Worm (Caenorhabditis elegans): ENCODE data around the gene K01D12.7.
A peak's percentile ranks its signal among the peaks of the same experiment; 100 is the strongest.

The K01D12.7 gene

DNA sequence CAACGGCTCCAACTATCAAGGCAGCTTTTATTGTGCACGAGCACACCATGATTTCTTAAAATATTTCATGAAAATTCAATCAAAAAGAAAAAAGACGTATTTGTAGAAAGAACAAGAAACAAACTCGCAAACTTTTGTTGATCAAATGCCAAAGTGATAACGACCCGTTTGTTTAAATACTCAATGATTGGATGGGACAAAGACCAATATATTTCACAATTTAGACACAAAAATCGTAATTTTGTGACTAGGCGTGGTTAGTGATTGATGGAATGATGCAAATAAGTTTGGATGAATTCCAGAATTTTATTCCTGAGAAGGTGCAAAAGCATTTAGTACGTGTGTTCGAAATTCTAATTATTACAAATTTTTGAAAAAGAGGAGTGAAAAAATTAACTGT is 14.4 kb upstream of the K01D12.7 start, which contains the start of gene cdr-2 (continued):
- TF ChIP-seq mep-1 (tag; optimal IDR thresholded peaks at IDR 0.05): no peak
- no peak for TF ChIP-seq zfp-2 (tag; optimal IDR thresholded peaks at IDR 0.05)
- TF ChIP-seq pha-4 (GFP tag; IDR thresholded peaks at IDR 0.05): no peak
- TF ChIP-seq pha-4 (tag; optimal IDR thresholded peaks at IDR 0.05): no peak
- no peak for TF ChIP-seq ceh-20 (GFP tag; IDR thresholded peaks at IDR 0.05)
- TF ChIP-seq zip-2 (tag; optimal IDR thresholded peaks at IDR 0.05): no peak
- no peak for TF ChIP-seq zip-11 (GFP tag; IDR thresholded peaks at IDR 0.05)
- TF ChIP-seq zag-1 (tag; optimal IDR thresholded peaks at IDR 0.05): no peak
- no peak for TF ChIP-seq nhr-41 (GFP tag; IDR thresholded peaks at IDR 0.05)
- no peak for TF ChIP-seq F26F4.8 (GFP tag; conservative IDR thresholded peaks at IDR 0.05)
- no peak for TF ChIP-seq lin-39 (tag; optimal IDR thresholded peaks at IDR 0.05)
- TF ChIP-seq duxl-1 (tag; optimal IDR thresholded peaks at IDR 0.05; ENCODE audit: poor library complexity): no peak
- no peak for TF ChIP-seq nhr-11 (tag; optimal IDR thresholded peaks at IDR 0.05)
- no peak for TF ChIP-seq dpl-1 (GFP tag; optimal IDR thresholded peaks at IDR 0.05)
- TF ChIP-seq nhr-28 (tag; optimal IDR thresholded peaks at IDR 0.05): peak; percentile 70
- TF ChIP-seq attf-4 (tag; optimal IDR thresholded peaks at IDR 0.05): no peak
- TF ChIP-seq Y105C5A.15 (GFP tag; IDR thresholded peaks at IDR 0.05): no peak
- TF ChIP-seq ceh-82 (tag; optimal IDR thresholded peaks at IDR 0.05): no peak
- TF ChIP-seq F44E2.7 (GFP tag; IDR thresholded peaks at IDR 0.05): no peak
- TF ChIP-seq aha-1 (tag): no peak
- TF ChIP-seq egl-27 (tag; optimal IDR thresholded peaks at IDR 0.05): no peak
- TF ChIP-seq saeg-2 (GFP tag; IDR thresholded peaks at IDR 0.05): no peak
- no peak for TF ChIP-seq gei-8 (GFP tag; optimal IDR thresholded peaks at IDR 0.05)
- peak; percentile 23 for TF ChIP-seq nhr-77 (tag; optimal IDR thresholded peaks at IDR 0.05)
- no peak for TF ChIP-seq snpc-4 (tag; optimal IDR thresholded peaks at IDR 0.05)
- TF ChIP-seq lir-3 (tag; optimal IDR thresholded peaks at IDR 0.05): no peak
- TF ChIP-seq lim-7 (GFP tag; IDR thresholded peaks at IDR 0.05): no peak
- no peak for TF ChIP-seq ctbp-1 (GFP tag; IDR thresholded peaks at IDR 0.05)
- TF ChIP-seq spr-3 (GFP tag; optimal IDR thresholded peaks at IDR 0.05): no peak
- TF ChIP-seq dmd-6 (GFP tag; IDR thresholded peaks at IDR 0.05): peak; percentile 77

DNA sequence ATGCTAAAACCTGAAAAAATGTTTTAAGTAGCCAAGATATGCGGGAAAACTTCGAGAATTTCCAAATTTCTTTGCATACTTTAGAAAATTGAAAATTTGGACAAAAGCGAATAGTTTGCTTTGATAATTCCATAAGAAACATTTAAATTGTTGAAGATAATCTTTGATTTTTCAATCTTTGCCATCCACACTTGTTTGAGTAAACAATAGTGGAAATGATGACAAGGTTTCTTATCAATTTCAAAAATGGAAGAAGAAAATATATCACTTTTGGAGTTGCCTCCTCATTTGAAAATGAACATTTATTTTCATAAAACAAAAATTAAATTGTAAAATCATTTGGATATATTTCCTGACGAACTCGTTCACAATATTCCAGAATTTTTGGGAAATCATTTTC is 13.1 kb upstream of the K01D12.7 start:
- no peak for TF ChIP-seq ztf-11 (tag; optimal IDR thresholded peaks at IDR 0.05)
- TF ChIP-seq aly-2 (tag; optimal IDR thresholded peaks at IDR 0.05): no peak
- no peak for TF ChIP-seq Y48G9A.11 (GFP tag; IDR thresholded peaks at IDR 0.05)
- TF ChIP-seq mdt-29 (GFP tag; IDR thresholded peaks at IDR 0.05): no peak
- TF ChIP-seq ceh-62 (tag; optimal IDR thresholded peaks at IDR 0.05): no peak
- TF ChIP-seq zip-11 (GFP tag; IDR thresholded peaks at IDR 0.05): no peak
- peak; percentile 16 for TF ChIP-seq nhr-28 (tag; optimal IDR thresholded peaks at IDR 0.05)
- no peak for TF ChIP-seq nhr-237 (tag; optimal IDR thresholded peaks at IDR 0.05)
- no peak for TF ChIP-seq hmg-1.1 (GFP tag; IDR thresholded peaks at IDR 0.05)
- TF ChIP-seq F26F4.8 (GFP tag; conservative IDR thresholded peaks at IDR 0.05): no peak
- no peak for TF ChIP-seq daf-16 (GFP tag; optimal IDR thresholded peaks at IDR 0.05)
- TF ChIP-seq daf-16 (tag; optimal IDR thresholded peaks at IDR 0.05): peak; percentile 65
- peak; percentile 26 for TF ChIP-seq dve-1 (tag; optimal IDR thresholded peaks at IDR 0.05; ENCODE audit: insufficient read depth)
- TF ChIP-seq hif-1 (tag; optimal IDR thresholded peaks at IDR 0.05): no peak
- no peak for TF ChIP-seq nhr-41 (GFP tag; IDR thresholded peaks at IDR 0.05)
- no peak for TF ChIP-seq saeg-2 (GFP tag; IDR thresholded peaks at IDR 0.05)
- TF ChIP-seq pqm-1 (tag; optimal IDR thresholded peaks at IDR 0.05): peak; percentile 55
- TF ChIP-seq lim-7 (GFP tag; IDR thresholded peaks at IDR 0.05): no peak

DNA sequence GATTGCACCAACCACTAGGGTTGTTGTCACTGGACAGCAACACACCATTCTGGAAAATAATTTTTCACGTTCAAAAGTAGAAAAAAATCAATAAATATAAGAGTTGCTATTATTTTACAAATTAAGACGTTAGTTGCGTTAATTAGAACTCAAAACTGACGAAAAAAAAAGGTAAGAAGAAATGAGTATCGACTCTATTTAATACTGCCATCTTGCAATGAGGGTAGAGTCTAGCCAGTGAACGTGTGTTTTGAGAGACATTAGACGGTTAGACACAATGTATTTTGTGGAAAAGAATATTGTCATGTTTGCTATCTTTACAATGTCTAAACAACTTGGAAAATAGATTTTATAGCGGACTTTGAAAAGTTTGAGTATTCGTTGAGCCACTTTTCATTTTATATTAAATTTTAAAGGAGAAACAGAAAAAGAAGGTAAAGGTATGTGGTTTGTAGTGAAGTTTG is 12.4 kb upstream of the K01D12.7 start, which contains the start of gene cdr-6:
TSS of gene cdr-6 (minus strand) at position 51 of the 464 bp plus-strand sequence.
- TF ChIP-seq fkh-10 (GFP tag; optimal IDR thresholded peaks at IDR 0.05) (no peak), ama-1 (optimal IDR thresholded peaks at IDR 0.05) (no peak), dve-1 (tag; optimal IDR thresholded peaks at IDR 0.05; ENCODE audit: insufficient read depth) (peak; percentile 45), snpc-1.2 (GFP tag; IDR thresholded peaks at IDR 0.05) (no peak), saeg-2 (GFP tag; IDR thresholded peaks at IDR 0.05) (no peak), mep-1 (tag; optimal IDR thresholded peaks at IDR 0.05) (peak; percentile 12), mdt-29 (GFP tag; IDR thresholded peaks at IDR 0.05) (no peak), hlh-11 (tag; optimal IDR thresholded peaks at IDR 0.05) (peak; percentile 26), nhr-102 (tag; optimal IDR thresholded peaks at IDR 0.05) (peak; percentile 34), nhr-48 (tag; optimal IDR thresholded peaks at IDR 0.05) (peak; percentile 13), cey-2 (tag; optimal IDR thresholded peaks at IDR 0.05; ENCODE audit: borderline replicate concordance, insufficient read depth) (no peak), lsy-2 (tag; optimal IDR thresholded peaks at IDR 0.05) (no peak), F49E8.2 (tag; optimal IDR thresholded peaks at IDR 0.05; ENCODE audit: borderline replicate concordance) (no peak), mdl-1 (tag; optimal IDR thresholded peaks at IDR 0.05) (peak in 1 of 2 experiments; percentile 24)
